Worm (Caenorhabditis elegans) whole organism, young adult: ENCODE measurements around the gene F17E9.16.

ENCODE experiments used
- B0261.1 ChIP-seq: sonication (generic microtip); optimal IDR thresholded peaks from 2 replicates; lab custom pipeline; 2016; ENCODE audit warnings: mild to moderate bottlenecking, missing genetic modification characterization, moderate library complexity, missing compliant biosample characterization
- B0336.3 ChIP-seq: fragments of 200-800 bp; sonication (Bioruptor generic); IDR thresholded peaks from 2 replicates; pipeline ENCODE4 v1.3.6; 2022; ENCODE audit warnings: missing genetic modification characterization, missing compliant biosample characterization
- C06A6.2 ChIP-seq: fragments of 200-800 bp; sonication (Bioruptor generic); conservative IDR thresholded peaks from 2 replicates; pipeline ENCODE4 v1.3.6; 2022; ENCODE audit warnings: missing genetic modification characterization, missing compliant biosample characterization
- C17E4.6 ChIP-seq: fragments of 200-800 bp; sonication (Bioruptor generic); IDR thresholded peaks from 2 replicates; pipeline ENCODE4 v1.3.6; 2022; ENCODE audit warnings: missing genetic modification reagents, missing genetic modification characterization, missing compliant biosample characterization
- D2030.7 ChIP-seq: fragments of 200-800 bp; sonication (Bioruptor generic); IDR thresholded peaks from 2 replicates; pipeline ENCODE4 v1.3.6; 2022; ENCODE audit warnings: missing genetic modification reagents, missing genetic modification characterization, missing compliant biosample characterization
- F22D6.2 ChIP-seq: sonication (generic microtip); optimal IDR thresholded peaks from 2 replicates; lab custom pipeline; 2016; ENCODE audit warnings: mild to moderate bottlenecking, missing genetic modification characterization, missing compliant biosample characterization
- F23B12.7 ChIP-seq: sonication (generic microtip); optimal IDR thresholded peaks from 2 replicates; lab custom pipeline; 2017; ENCODE audit warnings: missing genetic modification characterization, mild to moderate bottlenecking, missing compliant biosample characterization, antibody characterized with exemption, moderate library complexity; ENCODE audit not compliant: insufficient read depth
- F39B2.1 ChIP-seq: fragments of 200-800 bp; sonication (Bioruptor generic); IDR thresholded peaks from 2 replicates; pipeline ENCODE4 v1.3.6; 2022; ENCODE audit warnings: missing genetic modification reagents, missing genetic modification characterization, missing compliant biosample characterization
- F49E8.2 ChIP-seq: sonication (generic microtip); optimal IDR thresholded peaks from 3 replicates; lab custom pipeline; 2017; ENCODE audit warnings: missing genetic modification characterization, mild to moderate bottlenecking, missing compliant biosample characterization, antibody characterized with exemption, moderate library complexity; ENCODE audit not compliant: insufficient read depth
- F55B11.4 ChIP-seq: sonication (generic microtip); optimal IDR thresholded peaks from 2 replicates; lab custom pipeline; 2016; ENCODE audit warnings: missing compliant biosample characterization, missing genetic modification characterization, borderline replicate concordance; ENCODE audit not compliant: insufficient read depth
- F57A8.1 ChIP-seq: fragments of 200-800 bp; sonication (Bioruptor generic); optimal IDR thresholded peaks from 2 replicates; lab custom pipeline; 2018; ENCODE audit warnings: mild to moderate bottlenecking, missing genetic modification characterization, moderate library complexity, missing compliant biosample characterization
- F57C9.4 ChIP-seq: sonication (generic microtip); optimal IDR thresholded peaks from 2 replicates; lab custom pipeline; 2017; ENCODE audit warnings: mild to moderate bottlenecking, missing genetic modification characterization, missing compliant biosample characterization
- K11D2.4 ChIP-seq: fragments of 200-800 bp; sonication (Bioruptor generic); IDR thresholded peaks from 2 replicates; pipeline ENCODE4 v1.3.6; 2022; ENCODE audit warnings: missing genetic modification reagents, missing genetic modification characterization, missing compliant biosample characterization
- T07F8.4 ChIP-seq: sonication (generic microtip); optimal IDR thresholded peaks from 2 replicates; lab custom pipeline; 2016; ENCODE audit warnings: mild to moderate bottlenecking, missing genetic modification characterization, moderate library complexity, missing compliant biosample characterization
- T26A5.8 ChIP-seq: sonication (generic microtip); optimal IDR thresholded peaks from 2 replicates; lab custom pipeline; 2016; ENCODE audit warnings: missing genetic modification characterization, missing compliant biosample characterization
- Y67H2A.10 ChIP-seq: fragments of 200-800 bp; sonication (Bioruptor generic); conservative IDR thresholded peaks from 2 replicates; pipeline ENCODE4 v1.3.6; 2022; ENCODE audit warnings: missing genetic modification reagents, missing genetic modification characterization, missing compliant biosample characterization
- ZK185.1 ChIP-seq: sonication (generic microtip); optimal IDR thresholded peaks from 2 replicates; lab custom pipeline; 2016; ENCODE audit warnings: mild to moderate bottlenecking, missing genetic modification characterization, missing compliant biosample characterization; ENCODE audit not compliant: poor library complexity, severe bottlenecking
- aptf-3 ChIP-seq: fragments of 200-800 bp; sonication (Bioruptor generic); IDR thresholded peaks from 2 replicates; pipeline ENCODE4 v1.3.6; 2022; ENCODE audit warnings: missing genetic modification characterization, missing compliant biosample characterization
- atf-7 ChIP-seq: sonication (generic microtip); optimal IDR thresholded peaks from 2 replicates; lab custom pipeline; 2017; ENCODE audit warnings: mild to moderate bottlenecking, missing genetic modification characterization, missing compliant biosample characterization
- attf-6 ChIP-seq: fragments of 200-800 bp; sonication (Bioruptor generic); IDR thresholded peaks from 2 replicates; pipeline ENCODE4 v1.3.6; 2022; ENCODE audit warnings: missing genetic modification reagents, missing genetic modification characterization, missing compliant biosample characterization
- cebp-2 ChIP-seq: fragments of 200-800 bp; sonication (Bioruptor generic); IDR thresholded peaks from 2 replicates; pipeline ENCODE4 v1.3.6; 2022; ENCODE audit warnings: missing genetic modification characterization, missing compliant biosample characterization
- ceh-40 ChIP-seq: fragments of 200-800 bp; sonication (Bioruptor generic); IDR thresholded peaks from 2 replicates; pipeline ENCODE4 v1.3.6; 2022; ENCODE audit warnings: missing genetic modification characterization, missing compliant biosample characterization
- ceh-58 ChIP-seq: fragments of 200-800 bp; sonication (Bioruptor generic); IDR thresholded peaks from 2 replicates; pipeline ENCODE4 v1.3.6; 2022; ENCODE audit warnings: missing genetic modification characterization, missing compliant biosample characterization
- die-1 ChIP-seq: sonication (generic microtip); optimal IDR thresholded peaks from 2 replicates; lab custom pipeline; 2016; ENCODE audit warnings: missing genotype, mild to moderate bottlenecking, missing genetic modification characterization, missing compliant biosample characterization
- dox-1 ChIP-seq: fragments of 200-800 bp; sonication (Bioruptor generic); IDR thresholded peaks from 2 replicates; pipeline ENCODE4 v1.3.6; 2022; ENCODE audit warnings: missing genetic modification reagents, missing genetic modification characterization, missing compliant biosample characterization
- egl-44 ChIP-seq: fragments of 200-800 bp; sonication (Bioruptor generic); IDR thresholded peaks from 2 replicates; pipeline ENCODE4 v1.3.6; 2022; ENCODE audit warnings: missing genetic modification reagents, missing genetic modification characterization, missing compliant biosample characterization
- fkh-3 ChIP-seq: sonication (generic microtip); optimal IDR thresholded peaks from 2 replicates; lab custom pipeline; 2016; ENCODE audit warnings: mild to moderate bottlenecking, missing genetic modification characterization, missing compliant biosample characterization
- hrde-1 ChIP-seq: sonication (generic microtip); optimal IDR thresholded peaks from 2 replicates; lab custom pipeline; 2016; ENCODE audit warnings: missing genetic modification characterization, mild to moderate bottlenecking, missing compliant biosample characterization, moderate library complexity, missing genotype, missing genetic modification reagents, borderline replicate concordance
- lag-1 ChIP-seq: fragments of 200-800 bp; sonication (Bioruptor generic); IDR thresholded peaks from 2 replicates; pipeline ENCODE4 v1.3.6; 2022; ENCODE audit warnings: missing genetic modification reagents, missing genetic modification characterization, missing compliant biosample characterization
- let-607 ChIP-seq, 2 experiments: fragments of 200-800 bp in 1 of 2; sonication (Bioruptor generic) in 1 of 2; sonication (generic microtip) in 1 of 2; optimal IDR thresholded peaks; 2 replicates each; lab custom pipeline; 2016 to 2018; ENCODE audit warnings: mild to moderate bottlenecking in 2 of 2, missing compliant biosample characterization in 2 of 2, missing genetic modification characterization in 2 of 2, moderate library complexity in 2 of 2, missing genotype in 1 of 2
- lsy-27 ChIP-seq: sonication (generic microtip); optimal IDR thresholded peaks from 2 replicates; lab custom pipeline; 2017; ENCODE audit warnings: missing genetic modification characterization, mild to moderate bottlenecking, missing compliant biosample characterization, antibody characterized with exemption, missing genotype, borderline replicate concordance; ENCODE audit not compliant: insufficient read depth
- madf-3 ChIP-seq: fragments of 200-800 bp; sonication (Bioruptor generic); IDR thresholded peaks from 2 replicates; pipeline ENCODE4 v1.3.6; 2022; ENCODE audit warnings: missing genetic modification reagents, missing genetic modification characterization, missing compliant biosample characterization
- mes-4 ChIP-seq: sonication (generic microtip); optimal IDR thresholded peaks from 2 replicates; lab custom pipeline; 2016; ENCODE audit warnings: missing genotype, missing genetic modification characterization, missing compliant biosample characterization
- mxl-1 ChIP-seq: sonication (generic microtip); optimal IDR thresholded peaks from 2 replicates; lab custom pipeline; 2016; ENCODE audit warnings: missing genetic modification characterization, missing compliant biosample characterization
- nhr-120 ChIP-seq: fragments of 200-800 bp; sonication (Bioruptor generic); IDR thresholded peaks from 2 replicates; pipeline ENCODE4 v1.3.6; 2022; ENCODE audit warnings: missing genetic modification characterization, missing compliant biosample characterization
- nhr-27 ChIP-seq: fragments of 200-800 bp; sonication (Bioruptor generic); optimal IDR thresholded peaks from 2 replicates; lab custom pipeline; 2018; ENCODE audit warnings: mild to moderate bottlenecking, missing genetic modification characterization, moderate library complexity, missing compliant biosample characterization
- pbrm-1 ChIP-seq: fragments of 200-800 bp; sonication (Bioruptor generic); IDR thresholded peaks from 2 replicates; pipeline ENCODE4 v1.3.6; 2022; ENCODE audit warnings: missing genetic modification reagents, missing genetic modification characterization, missing compliant biosample characterization
- rcor-1 ChIP-seq: fragments of 200-800 bp; sonication (Bioruptor generic); IDR thresholded peaks from 2 replicates; pipeline ENCODE4 v1.3.6; 2022; ENCODE audit warnings: missing genetic modification reagents, missing genetic modification characterization, missing compliant biosample characterization
- repo-1 ChIP-seq: sonication (generic microtip); optimal IDR thresholded peaks from 2 replicates; lab custom pipeline; 2017; ENCODE audit warnings: mild to moderate bottlenecking, missing genetic modification characterization, missing compliant biosample characterization
- rpc-1 ChIP-seq, 2 experiments: fragments of 150-350 bp in 1 of 2; sonication (generic microtip) in 1 of 2; optimal IDR thresholded peaks; 2 replicates each; lab custom pipeline; 2014 to 2018; ENCODE audit warnings: missing biosample characterization in 1 of 2, missing genetic modification characterization in 1 of 2, missing genetic modification reagents in 1 of 2, missing genotype in 1 of 2
- sdz-38 ChIP-seq: sonication (generic microtip); optimal IDR thresholded peaks from 2 replicates; lab custom pipeline; 2016; ENCODE audit warnings: missing genotype, missing genetic modification characterization, missing compliant biosample characterization
- snpc-1.1 ChIP-seq: sonication (generic microtip); optimal IDR thresholded peaks from 2 replicates; lab custom pipeline; 2017; ENCODE audit warnings: missing genetic modification characterization, mild to moderate bottlenecking, missing compliant biosample characterization, antibody characterized with exemption, moderate library complexity, missing genotype, missing genetic modification reagents; ENCODE audit not compliant: insufficient read depth
- tbp1 ChIP-seq: fragments of 200-800 bp; sonication (Bioruptor generic); optimal IDR thresholded peaks from 2 replicates; lab custom pipeline; 2018; ENCODE audit warnings: mild to moderate bottlenecking, missing genetic modification characterization, missing compliant biosample characterization
- ztf-18 ChIP-seq: sonication (generic microtip); optimal IDR thresholded peaks from 2 replicates; lab custom pipeline; 2016; ENCODE audit warnings: missing genotype, mild to moderate bottlenecking, missing genetic modification characterization, missing compliant biosample characterization
- ztf-26 ChIP-seq: sonication (generic microtip); optimal IDR thresholded peaks from 2 replicates; lab custom pipeline; 2017; ENCODE audit warnings: missing genetic modification characterization, missing compliant biosample characterization
- ztf-6 ChIP-seq: fragments of 200-800 bp; sonication (Bioruptor generic); IDR thresholded peaks from 2 replicates; pipeline ENCODE4 v1.3.6; 2022; ENCODE audit warnings: missing genetic modification reagents, missing genetic modification characterization, missing compliant biosample characterization

F17E9.16 gene

DNA sequence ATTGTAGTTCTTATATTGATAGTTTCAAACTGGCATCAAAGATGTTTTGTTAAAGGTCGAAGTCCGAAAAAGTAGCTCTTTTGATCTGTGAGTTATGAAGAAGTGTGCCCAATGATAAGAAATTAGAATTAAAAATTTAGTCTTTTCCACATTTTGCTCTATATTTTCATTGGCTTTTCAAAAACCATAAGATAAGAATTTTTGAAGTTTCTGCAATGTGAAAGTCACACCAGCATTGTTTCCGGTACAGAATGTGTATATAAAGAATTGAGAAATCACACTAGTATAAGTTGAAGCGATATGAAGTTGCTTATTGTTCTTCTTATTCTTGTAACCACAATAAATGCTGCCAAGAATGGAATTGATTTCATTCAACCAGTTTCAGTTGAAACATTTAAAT is 19.6 kb upstream of the F17E9.16 start, which contains the start of gene lys-10:
TSS of gene lys-10 (plus strand) at position 301 of the 400 bp plus-strand sequence.
- TF ChIP-seq mxl-1 (no peak), dox-1 (GFP tag; lab: Robert Waterston, UW) (no peak), pbrm-1 (GFP tag; lab: Robert Waterston, UW) (no peak), egl-44 (GFP tag; lab: Robert Waterston, UW) (no peak), F23B12.7 (tag; lab: Kevin White, UChicago) (no peak), ceh-58 (GFP tag; lab: Robert Waterston, UW) (no peak), attf-6 (GFP tag; lab: Robert Waterston, UW) (no peak), atf-7 (no peak), mes-4 (no peak), hrde-1 (tag; lab: Kevin White, UChicago) (no peak), sdz-38 (no peak)

DNA sequence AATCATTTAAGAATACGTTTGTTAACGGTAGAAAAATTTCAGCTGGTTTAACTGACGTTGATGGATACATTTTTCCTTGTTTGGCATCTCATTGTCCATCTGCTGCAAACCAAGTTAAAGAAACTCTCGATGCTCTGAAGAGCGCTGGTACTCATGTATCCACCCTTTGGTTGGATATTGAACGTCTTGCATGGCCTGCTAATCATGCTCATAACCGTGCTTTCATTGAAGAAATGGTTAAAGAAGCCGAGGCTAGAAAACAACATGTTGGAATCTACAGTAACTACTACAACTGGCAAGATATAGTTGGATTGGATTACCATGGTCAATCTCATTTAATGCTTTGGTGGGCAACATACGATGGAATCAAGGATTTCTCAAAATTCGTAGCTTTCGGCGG is 19.1 kb upstream of the F17E9.16 start:
- no peak for TF ChIP-seq aptf-3 (GFP tag; lab: Robert Waterston, UW)
- TF ChIP-seq ztf-26: no peak
- no peak for TF ChIP-seq B0261.1 (tag; lab: Kevin White, UChicago)
- no peak for TF ChIP-seq F39B2.1 (GFP tag; lab: Robert Waterston, UW)
- no peak for TF ChIP-seq B0336.3 (GFP tag; lab: Robert Waterston, UW)
- no peak for TF ChIP-seq die-1 (tag; lab: Kevin White, UChicago)
- no peak for TF ChIP-seq K11D2.4
- no peak for TF ChIP-seq rcor-1 (GFP tag; lab: Robert Waterston, UW)
- no peak for TF ChIP-seq T07F8.4 (tag; lab: Kevin White, UChicago)
- TF ChIP-seq hrde-1 (tag; lab: Kevin White, UChicago): no peak
- TF ChIP-seq ZK185.1: no peak
- no peak for TF ChIP-seq ztf-18 (tag; lab: Kevin White, UChicago)
- TF ChIP-seq Y67H2A.10 (GFP tag; lab: Robert Waterston, UW): no peak
- TF ChIP-seq rpc-1 (optimal IDR thresholded peaks at IDR 0.05; lab: Kevin White, UChicago): no peak
- TF ChIP-seq rpc-1 (tag; optimal IDR thresholded peaks at IDR 0.05; lab: Kevin White, UChicago): no peak
- no peak for TF ChIP-seq cebp-2 (GFP tag; lab: Robert Waterston, UW)
- TF ChIP-seq F49E8.2 (tag; lab: Kevin White, UChicago): no peak
- TF ChIP-seq C17E4.6 (GFP tag; lab: Robert Waterston, UW): no peak
- TF ChIP-seq T26A5.8 (tag; lab: Kevin White, UChicago): no peak
- TF ChIP-seq F57A8.1 (GFP tag; lab: Kevin White, UChicago): no peak

DNA sequence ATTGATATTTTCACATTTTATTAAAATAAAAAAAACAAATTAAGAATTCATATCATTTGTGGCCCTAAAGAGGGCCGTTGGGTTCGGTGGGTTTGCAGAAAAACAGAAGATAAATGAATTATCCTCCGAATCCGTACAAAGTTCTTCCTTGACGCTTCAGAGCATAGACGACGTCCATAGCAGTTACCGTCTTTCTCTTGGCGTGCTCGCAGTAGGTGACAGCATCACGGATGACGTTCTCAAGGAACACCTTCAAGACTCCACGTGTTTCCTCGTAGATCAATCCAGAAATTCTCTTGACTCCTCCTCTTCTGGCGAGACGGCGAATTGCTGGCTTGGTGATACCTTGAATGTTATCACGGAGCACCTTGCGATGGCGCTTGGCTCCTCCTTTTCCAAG is 18.6 kb upstream of the F17E9.16 start:
- TF ChIP-seq F49E8.2 (tag; lab: Kevin White, UChicago) (no peak), fkh-3 (no peak), dox-1 (GFP tag; lab: Robert Waterston, UW) (no peak), snpc-1.1 (tag; lab: Kevin White, UChicago) (no peak), lag-1 (GFP tag; lab: Robert Waterston, UW) (no peak), repo-1 (tag; lab: Kevin White, UChicago) (no peak), F55B11.4 (tag; lab: Kevin White, UChicago) (no peak), madf-3 (GFP tag; lab: Robert Waterston, UW) (no peak), F57C9.4 (tag; lab: Kevin White, UChicago) (no peak)

DNA sequence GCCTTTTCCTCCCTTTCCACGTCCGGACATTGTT is 18.4 kb upstream of the F17E9.16 start, which contains the start of gene his-31:
TSS of gene his-31 (minus strand) at position 30 of the 34 bp plus-strand sequence.
- TF ChIP-seq D2030.7: no peak
- TF ChIP-seq tbp1 (GFP tag; lab: Kevin White, UChicago): no peak
- no peak for TF ChIP-seq F22D6.2 (tag; lab: Kevin White, UChicago)
- TF ChIP-seq F49E8.2 (tag; lab: Kevin White, UChicago): no peak
- no peak for TF ChIP-seq nhr-120
- no peak for TF ChIP-seq repo-1 (tag; lab: Kevin White, UChicago)
- no peak for TF ChIP-seq let-607 (tag; optimal IDR thresholded peaks at IDR 0.05; lab: Kevin White, UChicago)
- no peak for TF ChIP-seq ceh-40
- no peak for TF ChIP-seq mes-4
- no peak for TF ChIP-seq nhr-27 (tag; lab: Kevin White, UChicago)
- no peak for TF ChIP-seq lsy-27
- TF ChIP-seq ztf-6 (GFP tag; lab: Robert Waterston, UW): no peak
- TF ChIP-seq Y67H2A.10 (GFP tag; lab: Robert Waterston, UW): no peak
- no peak for TF ChIP-seq C06A6.2
